Fruit fly (Drosophila melanogaster): ENCODE measurements around the gene CG15535.

DNA sequence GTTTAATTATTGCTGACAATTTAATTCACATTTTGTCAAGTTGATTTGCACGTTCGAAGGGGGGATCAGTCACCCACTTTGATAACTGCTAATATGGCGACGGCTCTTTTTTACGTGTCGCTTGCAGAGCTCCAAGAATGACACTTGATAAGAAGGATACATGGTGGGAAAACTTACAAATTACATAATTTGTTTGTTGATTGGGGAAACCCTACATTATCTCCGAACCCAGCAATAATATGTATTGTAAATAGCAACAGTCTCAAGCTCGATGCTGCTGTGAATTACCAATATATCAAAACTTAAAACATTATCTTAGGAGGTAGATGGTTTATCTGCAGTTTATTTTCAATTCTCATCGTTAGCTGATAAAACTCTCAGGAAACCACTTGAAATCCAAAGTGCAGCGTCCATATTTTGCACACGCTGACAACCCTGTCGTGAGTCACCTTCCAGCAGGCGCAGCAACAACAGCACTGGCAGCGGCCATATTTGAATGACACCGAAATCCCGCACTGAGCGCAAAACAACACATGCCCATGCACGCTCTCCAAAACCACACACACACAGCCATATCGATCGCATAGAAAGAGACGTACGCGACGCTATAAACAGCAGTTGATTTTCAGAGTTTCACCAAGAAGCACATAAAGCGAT, 35.4 kb downstream of the CG15535 start:
- no peak for TF ChIP-seq CG8478 (optimal IDR thresholded peaks at IDR 0.05)
- no peak for TF ChIP-seq CTCF (optimal IDR thresholded peaks at IDR 0.05)

Measured in S2 (cell line).